Worm (Caenorhabditis elegans) whole organism, L2 larva: Measurements from ENCODE around the gene srh-146.

Experiments used
- C34F6.9 ChIP-seq: fragments of 150-350 bp; optimal IDR thresholded peaks from 2 replicates; lab custom pipeline; 2014; ENCODE audit warnings: missing biosample characterization, missing genetic modification characterization
- F13H6.1 ChIP-seq: sonication (generic microtip); optimal IDR thresholded peaks from 2 replicates; lab custom pipeline; 2016; ENCODE audit warnings: missing genetic modification characterization, missing compliant biosample characterization
- R02D3.7 ChIP-seq: fragments of 150-350 bp; optimal IDR thresholded peaks from 2 replicates; lab custom pipeline; 2014; ENCODE audit warnings: missing biosample characterization, missing genetic modification characterization
- Y55F3AM.14 ChIP-seq: fragments of 200-800 bp; sonication (Bioruptor generic); optimal IDR thresholded peaks from 2 replicates; lab custom pipeline; 2018; ENCODE audit warnings: mild to moderate bottlenecking, missing genetic modification characterization, missing compliant biosample characterization
- ZK546.5 ChIP-seq: sonication (generic microtip); optimal IDR thresholded peaks from 2 replicates; lab custom pipeline; 2017; ENCODE audit warnings: missing biosample characterization, missing genetic modification characterization
- alr-1 ChIP-seq: fragments of 150-350 bp; optimal IDR thresholded peaks from 2 replicates; lab custom pipeline; 2014; ENCODE audit warnings: missing biosample characterization, missing genetic modification characterization
- ama-1 ChIP-seq: fragments of 150-350 bp; optimal IDR thresholded peaks from 2 replicates; lab custom pipeline; 2018; ENCODE audit warnings: inconsistent platforms
- blmp-1 ChIP-seq: sonication (generic microtip); optimal IDR thresholded peaks from 2 replicates; lab custom pipeline; 2017; ENCODE audit warnings: missing genetic modification characterization, mild to moderate bottlenecking, missing compliant biosample characterization, antibody characterized with exemption, moderate library complexity; ENCODE audit not compliant: insufficient read depth
- ceh-16 ChIP-seq: fragments of 150-350 bp; optimal IDR thresholded peaks from 2 replicates; lab custom pipeline; 2014; ENCODE audit warnings: missing biosample characterization, missing genetic modification characterization
- ceh-82 ChIP-seq: fragments of 150-350 bp; optimal IDR thresholded peaks from 2 replicates; lab custom pipeline; 2014; ENCODE audit warnings: missing biosample characterization, missing genetic modification characterization
- crh-2 ChIP-seq: sonication (generic microtip); optimal IDR thresholded peaks from 2 replicates; lab custom pipeline; 2017; ENCODE audit warnings: missing biosample characterization, missing genetic modification characterization
- dmd-4 ChIP-seq: sonication (generic microtip); optimal IDR thresholded peaks from 2 replicates; lab custom pipeline; 2017; ENCODE audit warnings: missing biosample characterization, missing genetic modification characterization
- egl-27 ChIP-seq: sonication (generic microtip); optimal IDR thresholded peaks from 3 replicates; lab custom pipeline; 2017; ENCODE audit warnings: missing biosample characterization, missing genetic modification reagents, missing genetic modification characterization
- elt-1 ChIP-seq: fragments of 150-350 bp; optimal IDR thresholded peaks from 2 replicates; lab custom pipeline; 2014; ENCODE audit warnings: missing biosample characterization, missing genetic modification characterization
- fos-1 ChIP-seq: fragments of 150-350 bp; optimal IDR thresholded peaks from 2 replicates; lab custom pipeline; 2014; ENCODE audit warnings: missing biosample characterization, missing genetic modification characterization
- gmeb-1 ChIP-seq: fragments of 150-350 bp; optimal IDR thresholded peaks from 2 replicates; lab custom pipeline; 2014; ENCODE audit warnings: missing biosample characterization, missing genetic modification characterization
- lin-11 ChIP-seq: fragments of 150-350 bp; sonication (generic microtip); optimal IDR thresholded peaks from 2 replicates; lab custom pipeline; 2014; ENCODE audit warnings: missing biosample characterization, missing genetic modification characterization, inconsistent platforms, mixed read lengths
- lin-13 ChIP-seq: fragments of 150-350 bp; optimal IDR thresholded peaks from 2 replicates; lab custom pipeline; 2014; ENCODE audit warnings: missing biosample characterization, missing genetic modification reagents, missing genetic modification characterization
- lsy-2 ChIP-seq, 2 experiments: fragments of 150-350 bp in 1 of 2; sonication (generic microtip) in 1 of 2; optimal IDR thresholded peaks; 2 replicates each; lab custom pipeline; 2014 to 2017; ENCODE audit warnings: missing biosample characterization in 2 of 2, missing genetic modification characterization in 2 of 2
- mab-5 ChIP-seq: fragments of 150-350 bp; optimal IDR thresholded peaks from 2 replicates; lab custom pipeline; 2014; ENCODE audit warnings: missing biosample characterization, missing genetic modification characterization
- mbf-1 ChIP-seq: sonication (generic microtip); optimal IDR thresholded peaks from 2 replicates; lab custom pipeline; 2017; ENCODE audit warnings: missing biosample characterization, missing genetic modification characterization
- mdl-1 ChIP-seq, 2 experiments: fragments of 150-350 bp in 1 of 2; sonication (generic microtip) in 1 of 2; optimal IDR thresholded peaks; 2 replicates each; lab custom pipeline; 2017; ENCODE audit warnings: missing biosample characterization in 2 of 2, missing genetic modification characterization in 2 of 2
- nhr-10 ChIP-seq: sonication (generic microtip); optimal IDR thresholded peaks from 2 replicates; lab custom pipeline; 2017; ENCODE audit warnings: missing biosample characterization, missing genetic modification characterization
- nhr-11 ChIP-seq: fragments of 150-350 bp; optimal IDR thresholded peaks from 2 replicates; lab custom pipeline; 2014; ENCODE audit warnings: missing biosample characterization, missing genetic modification characterization
- nhr-12 ChIP-seq: fragments of 150-350 bp; optimal IDR thresholded peaks from 2 replicates; lab custom pipeline; 2014; ENCODE audit warnings: missing biosample characterization, missing genetic modification characterization
- nhr-129 ChIP-seq: fragments of 150-350 bp; optimal IDR thresholded peaks from 2 replicates; lab custom pipeline; 2014; ENCODE audit warnings: missing biosample characterization, missing genetic modification characterization
- nhr-21 ChIP-seq: fragments of 150-350 bp; optimal IDR thresholded peaks from 2 replicates; lab custom pipeline; 2014; ENCODE audit warnings: missing biosample characterization, missing genetic modification characterization
- nhr-25 ChIP-seq: fragments of 150-350 bp; sonication (generic microtip); optimal IDR thresholded peaks from 3 replicates; lab custom pipeline; 2014; ENCODE audit warnings: missing biosample characterization, missing genetic modification characterization
- nhr-6 ChIP-seq: fragments of 150-350 bp; optimal IDR thresholded peaks from 2 replicates; lab custom pipeline; 2014; ENCODE audit warnings: missing biosample characterization, missing genetic modification characterization
- nhr-77 ChIP-seq: fragments of 150-350 bp; optimal IDR thresholded peaks from 2 replicates; lab custom pipeline; 2014; ENCODE audit warnings: missing biosample characterization, missing genetic modification characterization
- peb-1 ChIP-seq: fragments of 150-350 bp; optimal IDR thresholded peaks from 2 replicates; lab custom pipeline; 2014; ENCODE audit warnings: missing biosample characterization, missing genetic modification characterization
- sem-4 ChIP-seq: fragments of 150-350 bp; optimal IDR thresholded peaks from 2 replicates; lab custom pipeline; 2014; ENCODE audit warnings: missing biosample characterization, missing genetic modification reagents, missing genetic modification characterization
- skn-1 ChIP-seq: sonication (generic microtip); optimal IDR thresholded peaks from 2 replicates; lab custom pipeline; 2017; ENCODE audit warnings: missing biosample characterization, missing genetic modification characterization
- sma-3 ChIP-seq: sonication (generic microtip); optimal IDR thresholded peaks from 2 replicates; lab custom pipeline; 2016; ENCODE audit warnings: missing genetic modification reagents, missing genetic modification characterization, missing compliant biosample characterization
- sma-9 ChIP-seq, 2 experiments: fragments of 150-350 bp in 1 of 2; sonication (generic microtip) in 1 of 2; optimal IDR thresholded peaks; 2 replicates each; lab custom pipeline; 2014 to 2016; ENCODE audit warnings: missing genetic modification characterization in 2 of 2, mild to moderate bottlenecking in 1 of 2, missing biosample characterization in 1 of 2, missing compliant biosample characterization in 1 of 2, missing genetic modification reagents in 1 of 2, moderate library complexity in 1 of 2
- snpc-4 ChIP-seq: fragments of 150-350 bp; optimal IDR thresholded peaks from 2 replicates; lab custom pipeline; 2014; ENCODE audit warnings: missing biosample characterization, missing genetic modification characterization
- unc-39 ChIP-seq: fragments of 150-350 bp; optimal IDR thresholded peaks from 2 replicates; lab custom pipeline; 2014; ENCODE audit warnings: missing biosample characterization, missing genetic modification characterization
- unc-62 ChIP-seq: fragments of 150-350 bp; optimal IDR thresholded peaks from 2 replicates; lab custom pipeline; 2014; ENCODE audit warnings: missing biosample characterization, missing genetic modification reagents, missing genetic modification characterization
- zag-1 ChIP-seq: fragments of 150-350 bp; optimal IDR thresholded peaks from 2 replicates; lab custom pipeline; 2014; ENCODE audit warnings: missing biosample characterization, missing genetic modification characterization
- ztf-1 ChIP-seq: fragments of 200-800 bp; sonication (Bioruptor generic); conservative IDR thresholded peaks from 2 replicates; pipeline ENCODE4 v1.3.6; 2022; ENCODE audit warnings: missing genetic modification characterization, missing compliant biosample characterization
- ztf-4 ChIP-seq: fragments of 150-350 bp; optimal IDR thresholded peaks from 2 replicates; lab custom pipeline; 2014; ENCODE audit warnings: missing biosample characterization, missing genetic modification characterization

Gene srh-146

ce11 chrV:2903227-2903626 lies 10.8 kb upstream of the srh-146 start, which contains the start of gene C31B8.7:
Gene C31B8.7, minus strand, starts transcription at chrV:2903327.
- TF ChIP-seq snpc-4 (tag; lab: Kevin White, UChicago) (no peak), ceh-82 (tag; lab: Kevin White, UChicago) (no peak), nhr-11 (no peak), ceh-16 (no peak), sma-3 (no peak), nhr-77 (tag; lab: Kevin White, UChicago) (no peak), peb-1 (no peak), mdl-1 (tag; optimal IDR thresholded peaks at IDR 0.05; lab: Kevin White, UChicago) (no peak), nhr-21 (tag; lab: Kevin White, UChicago) (no peak), ZK546.5 (no peak), gmeb-1 (tag; lab: Kevin White, UChicago) (no peak), blmp-1 (tag; lab: Kevin White, UChicago) (no peak), sem-4 (tag; lab: Kevin White, UChicago) (no peak), ztf-4 (tag; lab: Kevin White, UChicago) (no peak), nhr-10 (tag; lab: Kevin White, UChicago) (no peak), unc-62 (no peak)

- no peak for TF ChIP-seq nhr-129
- TF ChIP-seq ztf-4 (tag; lab: Kevin White, UChicago): no peak
- TF ChIP-seq Y55F3AM.14: no peak
- no peak for TF ChIP-seq nhr-21 (tag; lab: Kevin White, UChicago)
- TF ChIP-seq R02D3.7: no peak
- TF ChIP-seq ztf-1 (GFP tag; lab: Robert Waterston, UW): no peak
- no peak for TF ChIP-seq sma-9 (GFP tag; optimal IDR thresholded peaks at IDR 0.05; lab: Kevin White, UChicago)
- no peak for TF ChIP-seq sma-9 (tag; optimal IDR thresholded peaks at IDR 0.05; lab: Kevin White, UChicago)
- no peak for TF ChIP-seq nhr-6
- no peak for TF ChIP-seq C34F6.9 (tag; lab: Kevin White, UChicago)
- TF ChIP-seq unc-62: no peak
- TF ChIP-seq zag-1 (tag; lab: Kevin White, UChicago): no peak
- no peak for TF ChIP-seq nhr-12 (tag; lab: Kevin White, UChicago)
- no peak for TF ChIP-seq ceh-16
- TF ChIP-seq lin-13 (GFP tag; lab: Kevin White, UChicago): no peak
- TF ChIP-seq nhr-11: no peak
- TF ChIP-seq lin-11 (tag; lab: Kevin White, UChicago): no peak
- no peak for TF ChIP-seq blmp-1 (tag; lab: Kevin White, UChicago)
- no peak for TF ChIP-seq elt-1
- no peak for TF ChIP-seq lsy-2 (tag; optimal IDR thresholded peaks at IDR 0.05; lab: Kevin White, UChicago)
- no peak for TF ChIP-seq egl-27
These were observed 4.5 kb upstream of the srh-146 start, which contains the start of gene zmp-3 for ce11 chrV:2909525-2909924. Gene zmp-3, minus strand, starts transcription at chrV:2909625.

ce11 chrV:2912901-2913300 lies 1.1 kb upstream of the srh-146 start, which contains the start of gene C31B8.9:
Gene C31B8.9, minus strand, starts transcription at chrV:2913001.
- TF ChIP-seq mbf-1 (tag; lab: Kevin White, UChicago): no peak
- TF ChIP-seq zag-1 (tag; lab: Kevin White, UChicago): no peak
- no peak for TF ChIP-seq unc-62
- no peak for TF ChIP-seq F13H6.1 (tag; lab: Kevin White, UChicago)
- no peak for TF ChIP-seq nhr-25 (tag; lab: Kevin White, UChicago)
- no peak for TF ChIP-seq crh-2
- TF ChIP-seq nhr-129: no peak
- no peak for TF ChIP-seq ZK546.5
- TF ChIP-seq R02D3.7: no peak
- no peak for TF ChIP-seq nhr-10 (tag; lab: Kevin White, UChicago)
- no peak for TF ChIP-seq dmd-4
- no peak for TF ChIP-seq alr-1

- no peak for TF ChIP-seq elt-1
- TF ChIP-seq nhr-77 (tag; lab: Kevin White, UChicago): no peak
- TF ChIP-seq skn-1 (tag; lab: Kevin White, UChicago): no peak
- no peak for TF ChIP-seq ceh-82 (tag; lab: Kevin White, UChicago)
- TF ChIP-seq ama-1: no peak
- TF ChIP-seq zag-1 (tag; lab: Kevin White, UChicago): no peak
- TF ChIP-seq egl-27: no peak
- TF ChIP-seq unc-39 (tag; lab: Kevin White, UChicago): no peak
- no peak for TF ChIP-seq lsy-2 (tag; optimal IDR thresholded peaks at IDR 0.05; lab: Kevin White, UChicago)
- no peak for TF ChIP-seq ztf-1 (GFP tag; lab: Robert Waterston, UW)
- TF ChIP-seq mab-5 (tag; lab: Kevin White, UChicago): no peak
- TF ChIP-seq fos-1 (tag; lab: Kevin White, UChicago): no peak
- no peak for TF ChIP-seq peb-1
- TF ChIP-seq ztf-4 (tag; lab: Kevin White, UChicago): no peak
- no peak for TF ChIP-seq blmp-1 (tag; lab: Kevin White, UChicago)
- no peak for TF ChIP-seq ZK546.5
- no peak for TF ChIP-seq nhr-129
These were observed 6.1 kb downstream of the srh-146 start for ce11 chrV:2920125-2920524.
